Worm (Caenorhabditis elegans) whole organism, L4 larva: ENCODE results near the gene R01B10.2.

Source experiments
- F10B5.3 ChIP-seq: sonication (generic microtip); optimal IDR thresholded peaks from 2 replicates; lab custom pipeline; 2016; ENCODE audit warnings: mild to moderate bottlenecking, missing genetic modification characterization, missing compliant biosample characterization
- F49E8.2 ChIP-seq: sonication (generic microtip); optimal IDR thresholded peaks from 2 replicates; lab custom pipeline; 2016; ENCODE audit warnings: missing compliant biosample characterization, mild to moderate bottlenecking, missing genetic modification characterization, borderline replicate concordance
- R02D3.7 ChIP-seq: fragments of 150-350 bp; sonication (generic microtip); optimal IDR thresholded peaks from 3 replicates; lab custom pipeline; 2014; ENCODE audit warnings: missing biosample characterization, missing genetic modification characterization
- T26A8.4 ChIP-seq: fragments of 200-800 bp; sonication (Bioruptor generic); IDR thresholded peaks from 2 replicates; pipeline ENCODE4 v1.3.6; 2022; ENCODE audit warnings: missing genetic modification characterization, missing compliant biosample characterization
- Y48G9A.11 ChIP-seq: fragments of 200-800 bp; sonication (Bioruptor generic); IDR thresholded peaks from 2 replicates; pipeline ENCODE4 v1.3.6; 2022; ENCODE audit warnings: missing genetic modification reagents, missing genetic modification characterization, missing compliant biosample characterization
- ama-1 ChIP-seq: fragments of 150-350 bp; optimal IDR thresholded peaks from 2 replicates; lab custom pipeline; 2014; ENCODE audit warnings: inconsistent platforms, mixed read lengths
- arid-1 ChIP-seq: fragments of 200-800 bp; sonication (Bioruptor generic); conservative IDR thresholded peaks from 2 replicates; pipeline ENCODE4 v1.3.6; 2022; ENCODE audit warnings: missing genetic modification reagents, missing genetic modification characterization, missing compliant biosample characterization
- ceh-28 ChIP-seq: fragments of 150-350 bp; optimal IDR thresholded peaks from 2 replicates; lab custom pipeline; 2014; ENCODE audit warnings: missing biosample characterization, missing genetic modification reagents, missing genetic modification characterization
- ceh-62 ChIP-seq: sonication (generic microtip); optimal IDR thresholded peaks from 2 replicates; lab custom pipeline; 2017; ENCODE audit warnings: missing biosample characterization, missing genetic modification characterization
- daf-12 ChIP-seq: fragments of 150-350 bp; optimal IDR thresholded peaks from 2 replicates; lab custom pipeline; 2014; ENCODE audit warnings: missing biosample characterization, missing genetic modification reagents, missing genetic modification characterization
- daf-16 ChIP-seq, 3 experiments: sonication (generic microtip); optimal IDR thresholded peaks; 2 replicates each; lab custom pipeline; 2016 to 2017; ENCODE audit warnings: missing genetic modification characterization in 3 of 3, missing genetic modification reagents in 3 of 3, mild to moderate bottlenecking in 2 of 3, missing compliant biosample characterization in 2 of 3, missing biosample characterization in 1 of 3, moderate library complexity in 1 of 3
- daf-19 ChIP-seq: fragments of 200-800 bp; sonication (Bioruptor generic); conservative IDR thresholded peaks from 2 replicates; pipeline ENCODE4 v1.3.6; 2022; ENCODE audit warnings: missing genetic modification characterization, missing compliant biosample characterization
- dmd-6 ChIP-seq: fragments of 200-800 bp; sonication (Bioruptor generic); IDR thresholded peaks from 2 replicates; pipeline ENCODE4 v1.3.6; 2022; ENCODE audit warnings: missing genetic modification reagents, missing genetic modification characterization, missing compliant biosample characterization
- dmd-9 ChIP-seq: fragments of 200-800 bp; sonication (Bioruptor generic); IDR thresholded peaks from 2 replicates; pipeline ENCODE4 v1.3.6; 2022; ENCODE audit warnings: missing genetic modification reagents, missing genetic modification characterization, missing compliant biosample characterization
- dpl-1 ChIP-seq: fragments of 150-350 bp; optimal IDR thresholded peaks from 2 replicates; lab custom pipeline; 2014; ENCODE audit warnings: missing biosample characterization, missing genetic modification reagents, missing genetic modification characterization
- dve-1 ChIP-seq: sonication (generic microtip); optimal IDR thresholded peaks from 2 replicates; lab custom pipeline; 2017; ENCODE audit warnings: antibody characterized with exemption, mild to moderate bottlenecking, missing genetic modification characterization, missing compliant biosample characterization; ENCODE audit not compliant: insufficient read depth
- egl-43 ChIP-seq: fragments of 200-800 bp; sonication (Bioruptor generic); IDR thresholded peaks from 2 replicates; pipeline ENCODE4 v1.3.6; 2022; ENCODE audit warnings: missing genetic modification reagents, missing genetic modification characterization, missing compliant biosample characterization
- fos-1 ChIP-seq: fragments of 150-350 bp; optimal IDR thresholded peaks from 2 replicates; lab custom pipeline; 2014; ENCODE audit warnings: missing biosample characterization, missing genetic modification characterization
- hlh-11 ChIP-seq: fragments of 200-800 bp; sonication (Bioruptor generic); optimal IDR thresholded peaks from 2 replicates; lab custom pipeline; 2018; ENCODE audit warnings: mild to moderate bottlenecking, missing genetic modification characterization, missing compliant biosample characterization
- hlh-30 ChIP-seq: sonication (generic microtip); optimal IDR thresholded peaks from 2 replicates; lab custom pipeline; 2017; ENCODE audit warnings: antibody characterized with exemption, mild to moderate bottlenecking, missing genetic modification characterization, missing compliant biosample characterization; ENCODE audit not compliant: insufficient read depth
- hmg-1.1 ChIP-seq: fragments of 200-800 bp; sonication (Bioruptor generic); IDR thresholded peaks from 2 replicates; pipeline ENCODE4 v1.3.6; 2022; ENCODE audit warnings: missing genetic modification reagents, missing genetic modification characterization, missing compliant biosample characterization
- lin-38 ChIP-seq: fragments of 200-800 bp; sonication (Bioruptor generic); IDR thresholded peaks from 2 replicates; pipeline ENCODE4 v1.3.6; 2022; ENCODE audit warnings: missing genetic modification reagents, missing genetic modification characterization, missing compliant biosample characterization
- lir-3 ChIP-seq: sonication (generic microtip); optimal IDR thresholded peaks from 2 replicates; lab custom pipeline; 2016; ENCODE audit warnings: mild to moderate bottlenecking, missing genetic modification characterization, missing compliant biosample characterization
- mep-1 ChIP-seq: fragments of 150-350 bp; sonication (generic microtip); optimal IDR thresholded peaks from 3 replicates; lab custom pipeline; 2014; ENCODE audit warnings: missing biosample characterization, missing genetic modification characterization
- mxl-3 ChIP-seq: fragments of 200-800 bp; sonication (Bioruptor generic); optimal IDR thresholded peaks from 2 replicates; lab custom pipeline; 2018; ENCODE audit warnings: mild to moderate bottlenecking, missing genetic modification characterization, missing compliant biosample characterization
- nhr-111 ChIP-seq: fragments of 200-800 bp; sonication (Bioruptor generic); optimal IDR thresholded peaks from 2 replicates; lab custom pipeline; 2018; ENCODE audit warnings: mild to moderate bottlenecking, missing genetic modification characterization, missing compliant biosample characterization
- nhr-28 ChIP-seq: fragments of 150-350 bp; optimal IDR thresholded peaks from 2 replicates; lab custom pipeline; 2014; ENCODE audit warnings: missing biosample characterization, missing genetic modification characterization
- nhr-6 ChIP-seq: fragments of 150-350 bp; optimal IDR thresholded peaks from 2 replicates; lab custom pipeline; 2014; ENCODE audit warnings: missing biosample characterization, missing genetic modification characterization
- nhr-76 ChIP-seq: fragments of 150-350 bp; optimal IDR thresholded peaks from 2 replicates; lab custom pipeline; 2014; ENCODE audit warnings: missing biosample characterization, missing genetic modification characterization
- pha-4 ChIP-seq, 2 experiments: fragments of 150-350 bp in 1 of 2; fragments of 200-800 bp in 1 of 2; sonication (Bioruptor generic) in 1 of 2; IDR thresholded peaks in 1 of 2; optimal IDR thresholded peaks in 1 of 2; 2 replicates each; pipeline versions ENCODE4 v1.3.6 to Lab custom; 2014 to 2022; ENCODE audit warnings: missing genetic modification characterization in 2 of 2, missing genetic modification reagents in 2 of 2, missing biosample characterization in 1 of 2, missing compliant biosample characterization in 1 of 2
- php-3 ChIP-seq: fragments of 200-800 bp; sonication (Bioruptor generic); IDR thresholded peaks from 2 replicates; pipeline ENCODE4 v1.3.6; 2022; ENCODE audit warnings: missing genetic modification reagents, missing genetic modification characterization, missing compliant biosample characterization
- rbr-2 ChIP-seq: sonication (generic microtip); optimal IDR thresholded peaks from 2 replicates; lab custom pipeline; 2016; ENCODE audit warnings: missing genotype, missing genetic modification characterization, missing compliant biosample characterization
- sdz-12 ChIP-seq: fragments of 200-800 bp; sonication (Bioruptor generic); optimal IDR thresholded peaks from 2 replicates; lab custom pipeline; 2018; ENCODE audit warnings: mild to moderate bottlenecking, missing genetic modification characterization, missing compliant biosample characterization
- unc-130 ChIP-seq: sonication (generic microtip); optimal IDR thresholded peaks from 2 replicates; lab custom pipeline; 2016; ENCODE audit warnings: missing genetic modification reagents, missing genetic modification characterization, missing compliant biosample characterization
- ztf-7 ChIP-seq: fragments of 150-350 bp; optimal IDR thresholded peaks from 2 replicates; lab custom pipeline; 2014; ENCODE audit warnings: missing biosample characterization, missing genetic modification characterization

R01B10.2 gene

ce11 chrV:6051159-6051558 lies 9.9 kb upstream of the R01B10.2 start, which contains the start of gene jamp-1:
TSS of gene jamp-1 (minus strand) at chrV:6051259.
- no peak for TF ChIP-seq daf-16 (GFP tag; optimal IDR thresholded peaks at IDR 0.05; lab: Kevin White, UChicago)
- TF ChIP-seq daf-16 (tag; optimal IDR thresholded peaks at IDR 0.05; lab: Kevin White, UChicago), result peak; percentile 12
- no peak for TF ChIP-seq nhr-6 (tag; lab: Kevin White, UChicago)

- TF ChIP-seq F10B5.3, result no peak
- no peak for TF ChIP-seq R02D3.7 (tag; lab: Kevin White, UChicago)
- TF ChIP-seq Y48G9A.11, result no peak
- TF ChIP-seq daf-16 (GFP tag; optimal IDR thresholded peaks at IDR 0.05; lab: Kevin White, UChicago), result no peak
- peak; percentile 3 for TF ChIP-seq daf-16 (tag; optimal IDR thresholded peaks at IDR 0.05; lab: Kevin White, UChicago)
These were observed 6.5 kb upstream of the R01B10.2 start, which contains the start of gene pgap-3 for ce11 chrV:6047818-6048217. TSS of gene pgap-3 (minus strand) at chrV:6047918.

ce11 chrV:6044853-6045594 lies 3.7 kb upstream of the R01B10.2 start, which contains the start of gene R01B10.3:
TSS of gene R01B10.3 (minus strand) at chrV:6045129.
- no peak for TF ChIP-seq F49E8.2 (tag; lab: Kevin White, UChicago)
- 0 out of 2 replicates have a peak, but pooled peaks have one; percentile 24 for TF ChIP-seq egl-43
- TF ChIP-seq Y48G9A.11, result 0 out of 2 replicates have a peak, but pooled peaks have one; percentile 31
- no peak for TF ChIP-seq lir-3 (tag; lab: Kevin White, UChicago)
- no peak for TF ChIP-seq daf-16 (GFP tag; optimal IDR thresholded peaks at IDR 0.05; lab: Kevin White, UChicago)
- TF ChIP-seq daf-16 (tag; optimal IDR thresholded peaks at IDR 0.05; lab: Kevin White, UChicago), result peak; percentile 12
- TF ChIP-seq T26A8.4 (GFP tag; lab: Robert Waterston, UW), result peak; percentile 9; the same call in 1 of the 2 replicates
- peak; percentile 0 for TF ChIP-seq dve-1 (tag; lab: Kevin White, UChicago)
- no peak for TF ChIP-seq dmd-9 (GFP tag; lab: Robert Waterston, UW)

- no peak for TF ChIP-seq nhr-111 (GFP tag; lab: Kevin White, UChicago)
- peak; percentile 11; the same call in 1 of the 2 replicates for TF ChIP-seq lin-38
- TF ChIP-seq daf-16 (GFP tag; optimal IDR thresholded peaks at IDR 0.05; lab: Kevin White, UChicago), result no peak
- TF ChIP-seq daf-16 (tag; optimal IDR thresholded peaks at IDR 0.05; lab: Kevin White, UChicago), result peak; percentile 81
- no peak for TF ChIP-seq nhr-76 (tag; lab: Kevin White, UChicago)
- 0 out of 2 replicates have a peak, but pooled peaks have one; percentile 8 for TF ChIP-seq arid-1 (GFP tag; lab: Robert Waterston, UW)
- no peak for TF ChIP-seq fos-1 (tag; lab: Kevin White, UChicago)
- peak; percentile 17 for TF ChIP-seq sdz-12 (GFP tag; lab: Kevin White, UChicago)
- peak; percentile 39 for TF ChIP-seq dve-1 (tag; lab: Kevin White, UChicago)
- TF ChIP-seq unc-130 (GFP tag; lab: Kevin White, UChicago), result no peak
- TF ChIP-seq daf-19 (GFP tag; lab: Robert Waterston, UW), result no peak
- no peak for TF ChIP-seq rbr-2
- peak; percentile 65; the same call in 1 of the 2 replicates for TF ChIP-seq dmd-6 (GFP tag; lab: Robert Waterston, UW)
These were observed 3.2 kb upstream of the R01B10.2 start for ce11 chrV:6044448-6044847.

ce11 chrV:6043275-6044271 lies 2.3 kb upstream of the R01B10.2 start, which contains the start of gene cpi-2:
TSS of gene cpi-2 (plus strand) at chrV:6044062.
- TF ChIP-seq php-3 (GFP tag; lab: Robert Waterston, UW) (peak; percentile 40; the same call in 1 of the 2 replicates), hlh-30 (peak; percentile 87), ceh-62 (tag; lab: Kevin White, UChicago) (no peak), daf-16 (GFP tag; optimal IDR thresholded peaks at IDR 0.05; lab: Kevin White, UChicago) (peak in 1 of 2 experiments; percentile 76), daf-16 (tag; optimal IDR thresholded peaks at IDR 0.05; lab: Kevin White, UChicago) (peak; percentile 95), dmd-6 (GFP tag; lab: Robert Waterston, UW) (peak; percentile 47), ama-1 (peak; percentile 24), mep-1 (tag; lab: Kevin White, UChicago) (peak; percentile 24), nhr-6 (tag; lab: Kevin White, UChicago) (peak; percentile 67), nhr-28 (tag; lab: Kevin White, UChicago) (peak; percentile 39), mxl-3 (peak; percentile 23), ceh-28 (peak; percentile 67), lin-38 (no peak), dve-1 (tag; lab: Kevin White, UChicago) (peak; percentile 77), hlh-11 (tag; lab: Kevin White, UChicago) (peak; percentile 72), ztf-7 (peak; percentile 36), hmg-1.1 (peak; percentile 64), dpl-1 (peak; percentile 80), pha-4 (GFP tag; IDR thresholded peaks at IDR 0.05; lab: Robert Waterston, UW) (no peak), pha-4 (tag; optimal IDR thresholded peaks at IDR 0.05; lab: Kevin White, UChicago) (peak; percentile 67), daf-12 (tag; lab: Kevin White, UChicago) (no peak)
